Worm (Caenorhabditis elegans): ENCODE data around the gene myo-3.
A peak's percentile ranks its signal among the peaks of the same experiment; 100 is the strongest.

The myo-3 gene

DNA sequence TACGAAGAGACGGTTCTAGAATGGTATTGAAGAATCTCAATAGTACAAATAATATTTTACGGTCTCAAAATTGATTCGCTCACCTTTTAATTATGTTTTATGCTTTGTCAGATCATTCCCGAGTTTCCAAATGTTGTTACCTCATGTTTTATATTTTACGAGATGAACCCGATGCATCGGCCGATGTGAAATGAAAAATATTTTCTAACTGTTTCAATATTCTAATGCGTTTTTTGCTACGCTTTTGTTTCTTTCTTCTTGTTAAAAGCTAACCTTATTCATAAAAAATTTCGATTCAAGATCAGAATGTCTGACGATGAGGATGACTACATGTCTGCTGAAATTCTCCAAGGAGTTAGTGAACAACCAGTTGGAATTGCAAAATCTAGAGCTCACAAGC is 16.9 kb upstream of the myo-3 start, which contains the start of gene T04H1.5:
T04H1.5 (plus strand) TSS at position 301 of the 400 bp plus-strand sequence.
- TF ChIP-seq sptf-1 (tag; optimal IDR thresholded peaks at IDR 0.05) (no peak), ces-1 (GFP tag; optimal IDR thresholded peaks at IDR 0.05) (no peak), unc-120 (tag; optimal IDR thresholded peaks at IDR 0.05; ENCODE audit: poor library complexity, severe bottlenecking) (no peak), mls-2 (tag; optimal IDR thresholded peaks at IDR 0.05) (no peak), ham-2 (GFP tag; optimal IDR thresholded peaks at IDR 0.05) (no peak), elt-1 (tag; optimal IDR thresholded peaks at IDR 0.05; ENCODE audit: borderline replicate concordance, insufficient read depth) (no peak), flh-1 (GFP tag; optimal IDR thresholded peaks at IDR 0.05) (no peak), M03D4.4 (tag; optimal IDR thresholded peaks at IDR 0.05) (no peak), nhr-28 (tag; optimal IDR thresholded peaks at IDR 0.05) (no peak), unc-39 (tag; optimal IDR thresholded peaks at IDR 0.05) (no peak), ceh-43 (GFP tag; optimal IDR thresholded peaks at IDR 0.05) (no peak), ceh-39 (tag; optimal IDR thresholded peaks at IDR 0.05) (no peak), mab-5 (tag; optimal IDR thresholded peaks at IDR 0.05) (no peak), tbx-8 (GFP tag; optimal IDR thresholded peaks at IDR 0.05) (no peak), nhr-237 (tag; optimal IDR thresholded peaks at IDR 0.05) (no peak), bed-3 (GFP tag; optimal IDR thresholded peaks at IDR 0.05) (no peak), blmp-1 (tag; optimal IDR thresholded peaks at IDR 0.05) (no peak)

DNA sequence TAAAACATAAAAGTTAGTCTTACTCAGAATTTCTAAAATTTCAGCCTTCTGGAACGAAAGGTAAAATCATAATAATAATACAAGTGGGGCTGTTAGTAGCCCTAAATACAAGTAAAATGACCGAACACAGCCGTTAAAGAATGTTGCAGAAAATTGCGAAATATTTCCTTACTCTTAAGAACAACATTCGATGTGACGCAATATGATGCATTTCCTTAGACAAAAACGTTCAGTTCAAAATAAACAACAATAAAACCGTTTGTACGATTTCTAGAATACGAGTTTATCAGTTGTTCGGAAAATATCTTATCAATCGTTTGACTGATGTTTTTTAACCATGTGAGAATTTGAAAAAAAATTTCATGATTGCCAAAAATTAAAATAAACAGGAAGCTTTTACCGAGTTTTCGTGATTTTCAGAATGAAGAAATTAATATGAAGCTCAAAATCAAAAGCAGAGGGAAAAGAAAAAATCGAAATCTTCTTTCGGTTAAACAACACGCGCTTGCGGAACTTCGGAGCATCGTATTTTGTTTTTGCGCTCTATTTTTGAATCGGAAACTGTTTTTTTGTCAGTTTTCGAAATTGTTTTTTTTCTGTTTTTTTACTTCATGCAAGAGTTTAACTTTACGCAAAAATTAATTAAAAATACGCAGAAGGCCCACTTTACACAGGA is 11.8 kb upstream of the myo-3 start:
- TF ChIP-seq zip-8 (tag; optimal IDR thresholded peaks at IDR 0.05): peak; percentile 56
- TF ChIP-seq blmp-1 (tag; optimal IDR thresholded peaks at IDR 0.05): no peak
- no peak for TF ChIP-seq ceh-83 (GFP tag; optimal IDR thresholded peaks at IDR 0.05)
- no peak for TF ChIP-seq sptf-1 (tag; optimal IDR thresholded peaks at IDR 0.05)
- TF ChIP-seq ztf-11 (tag; optimal IDR thresholded peaks at IDR 0.05): no peak
- TF ChIP-seq lin-32 (GFP tag; optimal IDR thresholded peaks at IDR 0.05): no peak
- TF ChIP-seq mls-2 (tag; optimal IDR thresholded peaks at IDR 0.05): no peak
- TF ChIP-seq unc-62 (GFP tag; optimal IDR thresholded peaks at IDR 0.05): no peak

DNA sequence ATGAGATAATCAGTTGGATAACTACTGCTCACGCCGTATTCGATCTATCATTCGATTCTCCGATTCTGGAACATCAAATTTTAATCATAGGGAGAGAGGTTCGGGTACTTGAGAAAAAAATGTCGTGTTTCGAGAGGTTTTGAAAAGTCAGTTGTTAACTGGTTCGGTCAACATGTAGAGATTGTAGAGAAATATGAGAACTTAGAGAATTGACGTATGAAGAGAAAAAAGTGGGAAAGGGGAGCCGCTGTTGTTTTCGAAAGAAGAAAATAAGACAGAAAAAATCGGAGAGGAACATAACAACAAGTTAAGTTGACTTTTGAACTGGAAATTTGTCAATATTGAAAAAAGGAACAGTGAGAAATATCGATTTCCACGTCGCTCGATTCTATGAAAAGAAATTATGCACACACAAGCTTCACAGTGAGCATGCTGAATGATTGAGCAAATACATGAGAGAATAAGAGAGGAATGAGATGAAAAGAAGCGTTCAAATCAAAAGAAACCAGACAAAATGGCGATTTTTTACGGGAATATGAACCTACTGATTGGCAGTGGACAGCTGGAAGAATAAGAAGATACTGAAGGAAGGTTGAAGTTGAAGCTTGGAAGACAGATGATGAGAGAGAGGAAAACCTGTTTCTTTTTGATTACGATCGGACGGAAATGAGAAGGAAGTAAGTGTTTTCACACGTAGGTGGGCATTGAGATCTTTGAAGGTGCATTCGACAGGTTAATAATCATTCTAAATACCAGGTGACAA is 11.0 kb upstream of the myo-3 start, which contains the start of the genes T04H1.13, slfl-5 and rad-50:
T04H1.13 (minus strand) TSS at position 51 of the 763 bp plus-strand sequence.
slfl-5 (minus strand) TSS at position 65 of the 763 bp plus-strand sequence.
rad-50 (plus strand) TSS at position 667 of the 763 bp plus-strand sequence.
- no peak for TF ChIP-seq lsy-2 (tag; optimal IDR thresholded peaks at IDR 0.05)
- TF ChIP-seq blmp-1 (tag; optimal IDR thresholded peaks at IDR 0.05): no peak
- no peak for TF ChIP-seq pha-4 (tag; optimal IDR thresholded peaks at IDR 0.05)
- TF ChIP-seq ceh-43 (GFP tag; optimal IDR thresholded peaks at IDR 0.05): no peak
- no peak for TF ChIP-seq unc-120 (tag; optimal IDR thresholded peaks at IDR 0.05; ENCODE audit: poor library complexity, severe bottlenecking)
- no peak for TF ChIP-seq lin-32 (GFP tag; optimal IDR thresholded peaks at IDR 0.05)
- TF ChIP-seq elt-3 (tag; optimal IDR thresholded peaks at IDR 0.05): no peak

DNA sequence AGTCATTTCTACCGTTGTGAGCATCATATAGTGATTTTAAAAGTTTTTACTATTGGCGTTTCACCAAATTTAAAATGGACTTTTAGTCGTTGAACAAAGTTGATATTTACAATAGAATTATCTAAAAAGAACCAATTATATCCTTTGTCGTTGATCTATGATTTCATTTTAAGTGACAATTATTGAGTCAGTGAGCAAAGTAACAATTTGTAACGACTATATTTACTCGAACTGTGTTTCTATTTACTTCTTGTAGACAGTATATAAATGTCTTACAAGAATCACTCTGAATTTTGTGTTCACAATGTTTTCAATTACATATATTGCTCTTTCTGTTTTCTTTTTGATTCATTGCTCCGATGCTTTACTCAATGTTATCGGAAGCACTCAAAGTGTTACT is 7.0 kb upstream of the myo-3 start, which contains the start of gene ttr-22:
ttr-22 (plus strand) TSS at position 301 of the 400 bp plus-strand sequence.
- TF ChIP-seq nhr-28 (tag; optimal IDR thresholded peaks at IDR 0.05) (no peak), ces-1 (GFP tag; optimal IDR thresholded peaks at IDR 0.05) (no peak), nhr-237 (tag; optimal IDR thresholded peaks at IDR 0.05) (no peak), nhr-76 (tag; optimal IDR thresholded peaks at IDR 0.05) (no peak), M03D4.4 (tag; optimal IDR thresholded peaks at IDR 0.05) (no peak), bed-3 (GFP tag; optimal IDR thresholded peaks at IDR 0.05) (no peak), unc-39 (tag; optimal IDR thresholded peaks at IDR 0.05) (no peak)

DNA sequence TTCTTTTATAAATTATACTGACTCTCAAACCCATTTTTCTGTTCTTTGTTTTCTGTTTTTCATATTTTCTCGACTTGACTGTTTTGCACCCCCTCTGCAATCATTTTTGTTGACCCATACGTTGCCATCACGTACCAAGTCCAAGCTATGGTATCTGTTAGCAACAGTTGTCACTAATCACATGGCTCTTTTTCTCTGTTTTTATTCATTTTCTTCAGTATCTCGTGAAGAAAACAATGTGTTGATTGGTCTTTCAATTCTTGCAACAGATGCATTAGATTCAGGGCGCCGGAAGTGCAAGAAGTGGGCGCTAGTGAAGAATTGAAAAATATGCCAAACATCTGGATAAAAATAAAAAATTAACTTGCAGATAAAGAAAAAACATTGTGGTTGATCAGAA is 1.4 kb upstream of the myo-3 start:
- TF ChIP-seq hlh-1 (tag; optimal IDR thresholded peaks at IDR 0.05) (peak; percentile 81), mls-2 (tag; optimal IDR thresholded peaks at IDR 0.05) (no peak), unc-120 (tag; optimal IDR thresholded peaks at IDR 0.05; ENCODE audit: poor library complexity, severe bottlenecking) (peak; percentile 35), elt-3 (tag; optimal IDR thresholded peaks at IDR 0.05) (no peak), ham-2 (GFP tag; optimal IDR thresholded peaks at IDR 0.05) (no peak)
